Fruit fly (Drosophila melanogaster) whole organism, embryonic: Measurements from ENCODE around the gene mei-218.
A peak's percentile ranks its signal among the peaks of the same experiment; 100 is the strongest.

Experiments
- Atf-2 ChIP-seq: fragments of 200-800 bp; sonication (Bioruptor generic); optimal IDR thresholded peaks from 2 replicates; lab custom pipeline; 2016; ENCODE audit warnings: missing biosample characterization, missing genetic modification characterization
- Atf6 ChIP-seq: fragments of 200-800 bp; sonication (Bioruptor generic); IDR thresholded peaks from 2 replicates; pipeline ENCODE4 v1.3.6; 2022; ENCODE audit warnings: missing biosample characterization, missing genetic modification characterization
- CG10147 ChIP-seq: fragments of 200-800 bp; sonication (Bioruptor generic); optimal IDR thresholded peaks from 2 replicates; lab custom pipeline; 2019; ENCODE audit warnings: missing biosample characterization, mild to moderate bottlenecking, missing genetic modification characterization, moderate library complexity
- CG10462 ChIP-seq: fragments of 200-800 bp; sonication (Bioruptor generic); optimal IDR thresholded peaks from 2 replicates; lab custom pipeline; 2016; ENCODE audit warnings: missing biosample characterization, missing genetic modification characterization
- CG11695 ChIP-seq: fragments of 200-800 bp; sonication (Bioruptor generic); IDR thresholded peaks from 3 replicates; pipeline ENCODE4 v1.3.6; 2022; ENCODE audit warnings: missing biosample characterization, missing genetic modification characterization
- CG14441 ChIP-seq: fragments of 200-800 bp; sonication (Bioruptor generic); IDR thresholded peaks from 2 replicates; pipeline ENCODE4 v1.3.6; 2022; ENCODE audit warnings: missing biosample characterization, missing genetic modification characterization
- CG14667 ChIP-seq: fragments of 200-800 bp; sonication (Bioruptor generic); IDR thresholded peaks from 2 replicates; pipeline ENCODE4 v1.3.6; 2022; ENCODE audit warnings: missing biosample characterization, missing genetic modification characterization
- CG1602 ChIP-seq: fragments of 200-800 bp; sonication (Bioruptor generic); optimal IDR thresholded peaks from 3 replicates; lab custom pipeline; 2016; ENCODE audit warnings: missing biosample characterization, missing genetic modification characterization
- CG16815 ChIP-seq: fragments of 200-800 bp; sonication (Bioruptor generic); optimal IDR thresholded peaks from 3 replicates; lab custom pipeline; 2017; ENCODE audit warnings: missing biosample characterization, mild to moderate bottlenecking, missing genetic modification characterization
- CG17359 ChIP-seq: fragments of 200-800 bp; sonication (Bioruptor generic); optimal IDR thresholded peaks from 3 replicates; lab custom pipeline; 2018; ENCODE audit warnings: missing biosample characterization, mild to moderate bottlenecking, missing genetic modification characterization, moderate library complexity
- CG17612 ChIP-seq: fragments of 200-800 bp; sonication (Bioruptor generic); IDR thresholded peaks from 2 replicates; pipeline ENCODE4 v1.3.6; 2022; ENCODE audit warnings: missing biosample characterization, missing genetic modification characterization
- CG2889 ChIP-seq: fragments of 200-800 bp; sonication (Bioruptor generic); IDR thresholded peaks from 3 replicates; pipeline ENCODE4 v1.3.6; 2022; ENCODE audit warnings: missing biosample characterization, missing genetic modification characterization
- CG31441 ChIP-seq: fragments of 200-800 bp; sonication (Bioruptor generic); IDR thresholded peaks from 2 replicates; pipeline ENCODE4 v1.3.6; 2022; ENCODE audit warnings: missing biosample characterization, missing genetic modification characterization
- CG34376 ChIP-seq: fragments of 200-800 bp; sonication (Bioruptor generic); optimal IDR thresholded peaks from 2 replicates; lab custom pipeline; 2018; ENCODE audit warnings: missing biosample characterization, mild to moderate bottlenecking, missing genetic modification characterization
- CG4328 ChIP-seq: fragments of 200-800 bp; sonication (Bioruptor generic); optimal IDR thresholded peaks from 3 replicates; lab custom pipeline; 2017; ENCODE audit warnings: missing biosample characterization, missing genetic modification reagents, missing genetic modification characterization
- CG4424 ChIP-seq: fragments of 200-800 bp; sonication (Bioruptor generic); optimal IDR thresholded peaks from 3 replicates; lab custom pipeline; 2016; ENCODE audit warnings: missing biosample characterization, missing genetic modification characterization
- CG5953 ChIP-seq: fragments of 200-800 bp; sonication (Bioruptor generic); IDR thresholded peaks from 2 replicates; pipeline ENCODE4 v1.3.6; 2022; ENCODE audit warnings: missing biosample characterization, missing genetic modification characterization
- CG6254 ChIP-seq: fragments of 200-800 bp; sonication (Bioruptor generic); optimal IDR thresholded peaks from 3 replicates; lab custom pipeline; 2017; ENCODE audit warnings: mild to moderate bottlenecking, missing biosample characterization, missing genetic modification reagents, missing genetic modification characterization
- CG7839 ChIP-seq: fragments of 200-800 bp; sonication (Bioruptor generic); optimal IDR thresholded peaks from 3 replicates; lab custom pipeline; 2018; ENCODE audit warnings: missing biosample characterization, mild to moderate bottlenecking, missing genetic modification characterization, moderate library complexity
- CG9817 ChIP-seq: fragments of 200-800 bp; sonication (Bioruptor generic); optimal IDR thresholded peaks from 2 replicates; lab custom pipeline; 2018; ENCODE audit warnings: missing biosample characterization, mild to moderate bottlenecking, missing genetic modification characterization, moderate library complexity
- CTCF ChIP-seq: fragments of 200-800 bp; sonication (Bioruptor generic); optimal IDR thresholded peaks from 2 replicates; lab custom pipeline; 2017; ENCODE audit warnings: missing biosample characterization, mild to moderate bottlenecking, missing genetic modification characterization, moderate library complexity
- Drgx ChIP-seq: fragments of 200-800 bp; sonication (Bioruptor generic); IDR thresholded peaks from 2 replicates; pipeline ENCODE4 v1.3.6; 2022; ENCODE audit warnings: missing biosample characterization, missing genetic modification characterization
- H2.0 ChIP-seq: fragments of 200-800 bp; sonication (Bioruptor generic); IDR thresholded peaks from 2 replicates; pipeline ENCODE4 v1.3.6; 2022; ENCODE audit warnings: missing biosample characterization, missing genetic modification characterization
- Nf-YA ChIP-seq: fragments of 200-800 bp; sonication (Bioruptor generic); IDR thresholded peaks from 2 replicates; pipeline ENCODE4 v1.3.6; 2022; ENCODE audit warnings: missing biosample characterization, missing genetic modification characterization
- Nf-YB ChIP-seq: fragments of 200-800 bp; sonication (Bioruptor generic); optimal IDR thresholded peaks from 3 replicates; lab custom pipeline; 2019; ENCODE audit warnings: missing biosample characterization, mild to moderate bottlenecking, missing genetic modification characterization, moderate library complexity
- NfI ChIP-seq: fragments of 200-800 bp; sonication (Bioruptor generic); optimal IDR thresholded peaks from 3 replicates; lab custom pipeline; 2018; ENCODE audit warnings: missing biosample characterization, mild to moderate bottlenecking, missing genetic modification characterization, moderate library complexity
- Pdp1 ChIP-seq, 2 experiments: fragments of 200-800 bp; sonication (Bioruptor generic); optimal IDR thresholded peaks; 3 replicates each; lab custom pipeline; 2016; ENCODE audit warnings: missing biosample characterization in 2 of 2, missing genetic modification characterization in 2 of 2, mild to moderate bottlenecking in 1 of 2, moderate library complexity in 1 of 2
- Rfx ChIP-seq: fragments of 200-800 bp; sonication (Bioruptor generic); IDR thresholded peaks from 2 replicates; pipeline ENCODE4 v1.3.6; 2022; ENCODE audit warnings: missing biosample characterization, missing genetic modification characterization
- Side ChIP-seq: fragments of 200-800 bp; sonication (Bioruptor generic); optimal IDR thresholded peaks from 2 replicates; lab custom pipeline; 2016; ENCODE audit warnings: missing biosample characterization, missing genetic modification characterization
- al ChIP-seq: fragments of 200-800 bp; sonication (Bioruptor generic); IDR thresholded peaks from 2 replicates; pipeline ENCODE4 v1.3.6; 2022; ENCODE audit warnings: missing biosample characterization, missing genetic modification characterization
- ase ChIP-seq: fragments of 200-800 bp; sonication (Bioruptor generic); IDR thresholded peaks from 3 replicates; pipeline ENCODE4 v1.3.6; 2022; ENCODE audit warnings: missing biosample characterization, missing genetic modification characterization
- chif ChIP-seq, 2 experiments: fragments of 200-800 bp; sonication (Bioruptor generic); optimal IDR thresholded peaks; 3 replicates each; lab custom pipeline; 2016; ENCODE audit warnings: missing biosample characterization in 2 of 2, missing genetic modification characterization in 2 of 2
- crol ChIP-seq: fragments of 200-800 bp; sonication (Bioruptor generic); IDR thresholded peaks from 2 replicates; pipeline ENCODE4 v1.3.6; 2022; ENCODE audit warnings: missing biosample characterization, missing genetic modification characterization
- da ChIP-seq: fragments of 200-800 bp; sonication (Bioruptor generic); optimal IDR thresholded peaks from 2 replicates; lab custom pipeline; 2016; ENCODE audit warnings: missing biosample characterization, missing genetic modification characterization
- dysf ChIP-seq: fragments of 200-800 bp; sonication (Bioruptor generic); IDR thresholded peaks from 3 replicates; pipeline ENCODE4 v1.3.6; 2022; ENCODE audit warnings: missing biosample characterization, missing genetic modification characterization
- fd96Cb ChIP-seq: fragments of 200-800 bp; sonication (Bioruptor generic); optimal IDR thresholded peaks from 2 replicates; lab custom pipeline; 2018; ENCODE audit warnings: missing biosample characterization, mild to moderate bottlenecking, missing genetic modification characterization, moderate library complexity
- ftz-f1 ChIP-seq: fragments of 200-800 bp; sonication (Bioruptor generic); optimal IDR thresholded peaks from 2 replicates; lab custom pipeline; 2016; ENCODE audit warnings: missing biosample characterization, missing genetic modification characterization
- gce ChIP-seq: fragments of 200-800 bp; sonication (Bioruptor generic); IDR thresholded peaks from 3 replicates; pipeline ENCODE4 v1.3.6; 2022; ENCODE audit warnings: missing biosample characterization, missing genetic modification characterization
- gem ChIP-seq: fragments of 200-800 bp; sonication (Bioruptor generic); optimal IDR thresholded peaks from 2 replicates; lab custom pipeline; 2019; ENCODE audit warnings: missing biosample characterization, mild to moderate bottlenecking, missing genetic modification characterization, moderate library complexity
- hkb ChIP-seq, 2 experiments: fragments of 200-800 bp in 1 of 2; fragments of >200 bp in 1 of 2; sonication (Bioruptor generic) in 1 of 2; IDR thresholded peaks in 1 of 2; optimal IDR thresholded peaks in 1 of 2; 2 replicates each; pipeline versions ENCODE4 v1.3.6 to Lab custom; 2017 to 2022; ENCODE audit warnings: missing biosample characterization in 1 of 2, missing genetic modification characterization in 1 of 2
- jumu ChIP-seq: fragments of 200-800 bp; sonication (Bioruptor generic); optimal IDR thresholded peaks from 3 replicates; lab custom pipeline; 2016; ENCODE audit warnings: missing biosample characterization, missing genetic modification characterization
- lab ChIP-seq: fragments of 200-800 bp; sonication (Bioruptor generic); optimal IDR thresholded peaks from 3 replicates; lab custom pipeline; 2017; ENCODE audit warnings: missing biosample characterization, missing genetic modification characterization, mild to moderate bottlenecking, moderate library complexity, missing genetic modification reagents
- lmd ChIP-seq: fragments of 200-800 bp; sonication (Bioruptor generic); IDR thresholded peaks from 2 replicates; pipeline ENCODE4 v1.3.6; 2022; ENCODE audit warnings: missing biosample characterization, missing genetic modification characterization
- mirr ChIP-seq: fragments of 200-800 bp; sonication (Bioruptor generic); optimal IDR thresholded peaks from 3 replicates; lab custom pipeline; 2018; ENCODE audit warnings: missing biosample characterization, mild to moderate bottlenecking, missing genetic modification characterization
- phol ChIP-seq: fragments of 200-800 bp; sonication (Bioruptor generic); optimal IDR thresholded peaks from 3 replicates; lab custom pipeline; 2018; ENCODE audit warnings: missing biosample characterization, mild to moderate bottlenecking, missing genetic modification characterization, moderate library complexity
- prd ChIP-seq, 3 experiments: fragments of >200 bp in 2 of 3; fragments of 200-800 bp in 1 of 3; sonication (Bioruptor generic) in 1 of 3; optimal IDR thresholded peaks in 2 of 3; IDR thresholded peaks in 1 of 3; 2 replicates in 2 of 3; 3 replicates in 1 of 3; pipeline versions ENCODE4 v1.3.6 to Lab custom; 2017 to 2022; ENCODE audit warnings: missing biosample characterization in 1 of 3, missing genetic modification characterization in 1 of 3
- ranshi ChIP-seq: fragments of 200-800 bp; sonication (Bioruptor generic); IDR thresholded peaks from 2 replicates; pipeline ENCODE4 v1.3.6; 2022; ENCODE audit warnings: missing biosample characterization, missing genetic modification characterization
- slbo ChIP-seq: fragments of 200-800 bp; sonication (Bioruptor generic); IDR thresholded peaks from 2 replicates; pipeline ENCODE4 v1.3.6; 2022; ENCODE audit warnings: missing biosample characterization, missing genetic modification characterization
- sob ChIP-seq: fragments of 200-800 bp; sonication (Bioruptor generic); IDR thresholded peaks from 2 replicates; pipeline ENCODE4 v1.3.6; 2022; ENCODE audit warnings: missing biosample characterization, missing genetic modification characterization
- tin ChIP-seq: fragments of 200-800 bp; sonication (Bioruptor generic); optimal IDR thresholded peaks from 3 replicates; lab custom pipeline; 2016; ENCODE audit warnings: missing biosample characterization, missing genetic modification characterization
- wek ChIP-seq: fragments of 200-800 bp; sonication (Bioruptor generic); optimal IDR thresholded peaks from 3 replicates; lab custom pipeline; 2018; ENCODE audit warnings: missing biosample characterization, mild to moderate bottlenecking, missing genetic modification characterization, moderate library complexity

Gene mei-218

dm6 chrX:17090585-17090984 is 52.2 kb downstream of the mei-218 start:
- no peak for TF ChIP-seq Nf-YB (GFP tag; lab: Kevin White, UChicago)
- TF ChIP-seq chif (GFP tag; optimal IDR thresholded peaks at IDR 0.05; lab: Kevin White, UChicago): no peak
- TF ChIP-seq CG7839 (tag; lab: Kevin White, UChicago): no peak
- no peak for TF ChIP-seq tin (GFP tag; lab: Kevin White, UChicago)
- no peak for TF ChIP-seq ase (GFP tag; lab: Robert Waterston, UW)
- peak; percentile 43 for TF ChIP-seq slbo (GFP tag; lab: Robert Waterston, UW)
- no peak for TF ChIP-seq jumu (GFP tag; lab: Kevin White, UChicago)
- TF ChIP-seq CG4424 (GFP tag; lab: Kevin White, UChicago): no peak
- TF ChIP-seq al (GFP tag; lab: Robert Waterston, UW): peak; percentile 43; the same call in 1 of the 2 replicates
- no peak for TF ChIP-seq fd96Cb (tag; lab: Kevin White, UChicago)
- TF ChIP-seq hkb (optimal IDR thresholded peaks at IDR 0.05; lab: Kevin White, UChicago): no peak
- TF ChIP-seq hkb (GFP tag; IDR thresholded peaks at IDR 0.05; lab: Robert Waterston, UW): no peak
- no peak for TF ChIP-seq Side (GFP tag; lab: Kevin White, UChicago)
- no peak for TF ChIP-seq wek
- TF ChIP-seq crol (GFP tag; lab: Robert Waterston, UW): no peak
- no peak for TF ChIP-seq CG6254
- peak; percentile 44; the same call in 2 of the 3 replicates for TF ChIP-seq dysf (GFP tag; lab: Robert Waterston, UW)
- TF ChIP-seq mirr (GFP tag; lab: Kevin White, UChicago): no peak
- no peak for TF ChIP-seq CG4328
- no peak for TF ChIP-seq CG10147 (GFP tag; lab: Kevin White, UChicago)
- no peak for TF ChIP-seq prd (optimal IDR thresholded peaks at IDR 0.05; lab: Kevin White, UChicago)
- TF ChIP-seq prd (GFP tag; IDR thresholded peaks at IDR 0.05; lab: Robert Waterston, UW): peak; percentile 26; the same call in 1 of the 3 replicates
- TF ChIP-seq CG14667 (GFP tag; lab: Robert Waterston, UW): no peak
- TF ChIP-seq Atf-2 (GFP tag; lab: Kevin White, UChicago): no peak
- no peak for TF ChIP-seq NfI (GFP tag; lab: Kevin White, UChicago)
- no peak for TF ChIP-seq CG31441 (GFP tag; lab: Robert Waterston, UW)
- TF ChIP-seq Atf6 (GFP tag; lab: Robert Waterston, UW): peak; percentile 36; the same call in 1 of the 2 replicates
- no peak for TF ChIP-seq H2.0 (GFP tag; lab: Robert Waterston, UW)
- peak; percentile 48; the same call in 1 of the 2 replicates for TF ChIP-seq lmd (GFP tag; lab: Robert Waterston, UW)
- TF ChIP-seq gem (tag; lab: Kevin White, UChicago): peak; percentile 41
- TF ChIP-seq da: no peak
- TF ChIP-seq CG16815 (GFP tag; lab: Kevin White, UChicago): no peak
- no peak for TF ChIP-seq CTCF
- TF ChIP-seq CG10462: no peak
- TF ChIP-seq CG1602 (GFP tag; lab: Kevin White, UChicago): no peak
- TF ChIP-seq Rfx (GFP tag; lab: Robert Waterston, UW): peak; percentile 53; the same call in 1 of the 2 replicates
- no peak for TF ChIP-seq CG5953 (GFP tag; lab: Robert Waterston, UW)
- TF ChIP-seq Drgx (GFP tag; lab: Robert Waterston, UW): peak; percentile 33; the same call in 1 of the 2 replicates
- peak; percentile 7 for TF ChIP-seq phol
- TF ChIP-seq CG17612 (GFP tag; lab: Robert Waterston, UW): no peak
- no peak for TF ChIP-seq CG34376
- no peak for TF ChIP-seq CG17359 (tag; lab: Kevin White, UChicago)
- TF ChIP-seq gce (GFP tag; lab: Robert Waterston, UW): no peak
- TF ChIP-seq CG11695 (GFP tag; lab: Robert Waterston, UW): 0 out of 3 replicates have a peak, but pooled peaks have one; percentile 44
- TF ChIP-seq Pdp1 (GFP tag; optimal IDR thresholded peaks at IDR 0.05; lab: Kevin White, UChicago): no peak
- no peak for TF ChIP-seq CG9817 (tag; lab: Kevin White, UChicago)
- no peak for TF ChIP-seq Nf-YA (GFP tag; lab: Robert Waterston, UW)
- TF ChIP-seq sob (GFP tag; lab: Robert Waterston, UW): no peak
- TF ChIP-seq ftz-f1: peak; percentile 71
- TF ChIP-seq ranshi: 0 out of 2 replicates have a peak, but pooled peaks have one; percentile 9
- TF ChIP-seq CG14441 (GFP tag; lab: Robert Waterston, UW): no peak
- peak; percentile 5 for TF ChIP-seq lab
- no peak for TF ChIP-seq CG2889 (GFP tag; lab: Robert Waterston, UW)
